Fruit fly (Drosophila melanogaster) whole organism: ENCODE measurements around the gene Npc1a.

Experiments
- CG8478 ChIP-seq: fragments of >200 bp; optimal IDR thresholded peaks from 2 replicates; lab custom pipeline; 2018; ENCODE audit warnings: inconsistent platforms
- Dll ChIP-seq: fragments of >200 bp; optimal IDR thresholded peaks from 2 replicates; lab custom pipeline; 2017
- EcR ChIP-seq, 2 experiments: fragments of >200 bp; optimal IDR thresholded peaks; 2 replicates each; lab custom pipeline; 2017; ENCODE audit warnings: missing biosample characterization in 2 of 2, missing genetic modification characterization in 2 of 2, missing genetic modification reagents in 2 of 2
- pan ChIP-seq: fragments of >200 bp; optimal IDR thresholded peaks from 2 replicates; lab custom pipeline; 2017
- psq ChIP-seq: fragments of >200 bp; optimal IDR thresholded peaks from 2 replicates; lab custom pipeline; 2017
- usp ChIP-seq: fragments of >200 bp; optimal IDR thresholded peaks from 2 replicates; lab custom pipeline; 2017; ENCODE audit warnings: missing biosample characterization, missing genetic modification characterization, mixed read lengths

Npc1a gene

DNA sequence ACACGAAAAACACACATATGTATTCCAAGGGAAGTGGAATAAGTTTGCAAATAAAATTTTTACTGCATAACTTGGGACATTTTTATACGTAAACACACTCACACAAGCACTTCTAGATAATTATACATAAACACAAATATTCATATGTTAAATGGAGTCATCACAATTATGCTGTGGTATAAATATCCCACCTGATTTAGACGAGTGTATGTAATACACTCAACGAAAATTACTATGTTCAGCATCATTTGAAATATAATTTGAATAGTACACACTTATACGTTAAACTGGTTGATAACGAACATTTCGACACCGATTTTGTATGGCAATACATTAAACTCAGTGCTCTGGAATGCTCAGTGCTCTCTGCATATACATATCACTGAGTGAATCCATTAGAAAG is 10.1 kb upstream of the Npc1a start:
- TF ChIP-seq psq (lab: Kevin White, UChicago): no peak
- no peak for TF ChIP-seq usp (GFP tag; lab: Kevin White, UChicago)
- no peak for TF ChIP-seq Dll
- TF ChIP-seq CG8478 (lab: Kevin White, UChicago): no peak
- no peak for TF ChIP-seq EcR (GFP tag; optimal IDR thresholded peaks at IDR 0.05; lab: Kevin White, UChicago)
- no peak for TF ChIP-seq pan

DNA sequence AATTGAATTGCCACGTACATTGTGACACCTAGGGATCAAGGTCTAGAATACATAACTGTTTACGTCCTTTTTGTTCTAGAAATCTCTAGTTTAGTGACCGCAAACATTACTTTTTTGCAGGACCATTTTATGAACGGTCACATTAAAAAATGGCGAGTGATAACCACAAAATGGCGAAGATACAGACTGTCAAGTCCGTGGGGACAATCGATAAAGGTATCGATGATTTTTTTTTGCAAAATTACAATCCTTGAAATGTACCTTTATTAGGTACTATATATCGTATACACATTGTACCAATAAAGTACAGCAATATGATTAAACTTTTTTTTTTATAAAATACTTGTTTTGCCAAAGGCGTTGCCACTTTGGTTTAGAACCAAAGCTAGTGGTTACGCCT is 9.4 kb upstream of the Npc1a start:
- TF ChIP-seq Dll (no peak), CG8478 (lab: Kevin White, UChicago) (no peak)

DNA sequence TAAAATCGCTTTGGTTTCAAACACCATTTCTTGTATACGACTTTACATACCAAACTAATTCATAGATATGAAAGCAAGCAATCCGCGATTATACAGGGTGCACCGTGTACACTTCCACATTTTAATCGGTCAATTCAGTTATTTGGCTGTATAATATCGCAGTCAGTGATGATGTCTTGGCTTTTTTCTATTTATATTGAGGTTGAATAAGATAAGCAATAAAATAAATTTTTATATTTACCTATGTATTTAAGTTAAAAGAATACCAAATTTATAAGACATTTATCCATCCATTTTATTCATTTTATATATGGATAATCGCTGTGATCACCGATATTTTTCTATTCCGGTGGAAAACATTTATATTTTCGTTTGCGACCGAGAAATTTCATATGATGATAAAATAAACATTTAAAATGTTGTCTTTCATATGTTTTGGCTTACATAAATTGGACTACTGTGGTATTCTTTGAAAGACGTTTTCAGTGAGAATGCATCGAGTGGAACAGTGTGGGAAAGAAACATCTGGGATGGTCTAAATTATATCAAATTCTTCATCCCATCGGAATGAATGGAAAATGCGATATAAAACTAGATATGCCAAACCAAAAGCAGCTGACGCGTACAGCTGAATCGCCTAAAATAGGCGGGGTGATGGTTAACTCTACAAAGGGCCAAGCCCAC is 5.8 kb upstream of the Npc1a start, which contains the start of gene CG5708:
CG5708 (minus strand) TSS at position 85 of the 684 bp plus-strand sequence.
- TF ChIP-seq usp (GFP tag; lab: Kevin White, UChicago) (no peak), CG8478 (lab: Kevin White, UChicago) (no peak), pan (no peak), EcR (GFP tag; optimal IDR thresholded peaks at IDR 0.05; lab: Kevin White, UChicago) (no peak), psq (lab: Kevin White, UChicago) (no peak), Dll (no peak)

DNA sequence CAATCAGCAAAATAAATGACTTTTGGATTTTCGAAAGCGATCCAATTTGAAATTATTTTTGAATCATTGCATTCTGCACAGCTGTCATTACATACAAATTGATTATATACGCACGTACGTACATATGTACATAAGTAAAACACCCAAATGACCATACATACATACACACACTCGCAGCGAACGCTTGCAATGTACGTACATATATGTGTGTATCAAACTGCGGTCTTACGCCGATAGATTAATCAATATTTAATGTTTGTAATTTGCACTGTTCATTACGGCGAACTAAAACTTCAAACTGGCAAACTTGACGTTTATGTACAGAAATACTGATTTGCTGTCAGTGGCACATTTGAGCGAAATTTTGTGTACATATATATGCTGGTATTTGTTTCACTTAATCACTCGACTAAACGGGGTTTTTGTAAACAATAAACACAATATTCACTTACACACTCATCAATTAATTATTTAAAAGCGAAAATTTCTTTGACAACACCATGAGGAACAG is 5.3 kb upstream of the Npc1a start:
- TF ChIP-seq pan: no peak

DNA sequence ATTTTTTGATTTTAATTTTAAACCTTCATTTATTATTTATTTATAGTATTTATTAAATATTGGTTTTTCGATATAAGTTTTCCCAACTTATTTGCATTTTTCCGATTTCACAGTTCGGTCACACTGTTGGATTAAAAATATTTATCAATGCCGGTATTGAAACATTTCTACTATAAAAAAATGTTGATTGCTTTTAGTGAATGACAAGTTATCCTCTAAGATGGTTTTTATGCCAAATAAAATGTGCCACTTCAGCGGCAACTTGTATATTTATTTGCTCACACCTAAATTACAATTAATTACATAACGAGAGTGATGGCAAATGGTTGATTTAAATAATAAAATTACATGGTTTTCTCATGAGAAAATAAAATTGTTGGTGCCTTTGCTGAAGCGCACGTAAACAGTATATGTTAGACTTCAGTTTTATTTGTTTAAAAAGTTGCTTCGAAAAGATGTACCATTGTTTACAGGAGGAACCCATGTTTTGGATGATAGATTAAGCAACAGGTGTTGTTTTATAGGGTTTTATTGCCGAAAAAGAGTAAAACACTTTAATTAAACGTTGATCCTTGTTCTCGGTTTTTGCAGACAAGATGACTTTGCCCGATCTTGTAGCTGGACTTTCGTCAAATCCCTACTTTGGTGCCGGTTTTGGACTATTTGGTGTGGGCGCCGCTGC is 1.7 kb upstream of the Npc1a start, which contains the start of gene Bcs1:
Bcs1 (plus strand) TSS at position 108 of the 682 bp plus-strand sequence.
- TF ChIP-seq Dll: no peak
- TF ChIP-seq CG8478 (lab: Kevin White, UChicago): no peak
- TF ChIP-seq EcR (GFP tag; optimal IDR thresholded peaks at IDR 0.05; lab: Kevin White, UChicago): no peak
- TF ChIP-seq pan: no peak
- TF ChIP-seq usp (GFP tag; lab: Kevin White, UChicago): no peak
- TF ChIP-seq psq (lab: Kevin White, UChicago): no peak

DNA sequence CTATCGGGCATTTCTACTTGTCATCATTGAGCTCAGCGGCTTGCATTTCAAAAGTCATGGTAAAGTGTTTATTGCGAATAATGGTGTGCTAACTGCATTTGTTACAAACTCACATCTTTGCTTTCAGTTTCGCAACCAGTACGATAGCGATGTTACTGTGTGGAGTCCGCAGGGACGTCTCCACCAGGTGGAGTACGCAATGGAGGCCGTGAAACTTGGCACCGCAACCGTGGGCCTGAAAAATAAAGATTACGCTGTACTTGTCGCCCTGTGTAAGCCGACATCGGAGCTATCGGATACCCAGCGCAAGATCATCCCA is 330 bp upstream of the Npc1a start:
- no peak for TF ChIP-seq psq (lab: Kevin White, UChicago)
- TF ChIP-seq CG8478 (lab: Kevin White, UChicago): no peak
- TF ChIP-seq usp (GFP tag; lab: Kevin White, UChicago): no peak
- TF ChIP-seq EcR (GFP tag; optimal IDR thresholded peaks at IDR 0.05; lab: Kevin White, UChicago): no peak
- no peak for TF ChIP-seq Dll
- no peak for TF ChIP-seq pan

DNA sequence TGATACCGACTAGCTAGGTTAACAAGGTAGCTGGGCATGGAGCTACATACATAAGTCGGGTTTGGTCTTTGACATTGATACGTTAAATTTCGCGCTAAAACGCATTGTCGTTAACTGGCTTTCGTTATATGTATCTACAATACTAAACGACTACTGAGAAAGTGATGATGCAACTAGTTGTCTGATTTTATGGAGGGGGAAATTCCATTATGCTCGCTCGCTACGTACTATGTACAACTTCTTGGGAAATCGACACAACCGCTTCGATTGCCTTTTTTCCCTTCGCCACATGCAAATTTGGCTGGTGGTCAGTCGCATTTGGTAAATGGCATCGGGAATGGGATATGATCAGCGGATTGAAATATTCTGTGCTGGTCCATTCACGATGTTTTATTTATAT is 1.0 kb downstream of the Npc1a start:
- no peak for TF ChIP-seq pan

DNA sequence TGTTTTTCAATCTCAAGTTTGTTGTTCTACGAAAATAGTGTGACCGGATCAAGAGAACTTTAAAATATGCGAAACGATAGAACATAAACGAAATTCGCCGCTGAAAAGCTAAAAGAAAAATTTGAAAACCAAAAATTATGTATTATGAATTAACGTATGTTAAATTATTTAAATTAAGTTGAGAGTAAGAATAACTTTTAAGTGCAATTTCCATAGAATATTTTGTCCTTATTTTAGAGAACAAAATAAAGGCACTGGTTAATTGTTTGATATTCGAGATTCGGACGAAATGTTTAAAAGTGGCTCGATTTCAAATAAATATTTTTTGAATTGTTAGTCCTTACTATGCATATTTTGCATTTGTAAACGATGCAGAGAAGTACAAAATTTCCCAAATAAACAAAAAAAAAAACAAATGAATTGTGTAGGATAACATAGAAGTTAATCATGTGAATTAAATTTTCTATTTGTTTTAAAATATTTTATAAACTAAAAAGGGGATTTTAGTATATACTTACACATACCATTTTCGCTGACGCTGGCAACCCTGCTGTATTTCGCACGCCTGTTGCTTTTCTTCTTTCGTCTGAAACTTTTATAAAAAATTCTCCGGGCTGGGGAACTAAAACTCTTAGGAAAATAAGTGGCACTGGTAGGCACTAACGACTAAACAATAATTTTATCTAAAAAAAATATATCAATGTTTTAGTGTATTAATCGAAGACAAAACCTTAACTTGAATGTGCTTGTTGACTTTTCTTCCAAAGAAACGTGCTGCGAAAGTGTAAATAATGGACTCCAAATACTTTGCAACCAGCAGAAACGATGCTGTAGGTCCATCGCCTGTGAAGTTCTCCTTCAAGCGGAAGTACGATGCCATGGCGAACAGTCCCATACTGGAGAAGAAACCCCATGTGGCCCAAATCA is 10.1 kb downstream of the Npc1a start, which contains the start of the genes CG5727 and ath:
CG5727 (minus strand) TSS at position 51 of the 927 bp plus-strand sequence.
ath (plus strand) TSS at position 513 of the 927 bp plus-strand sequence.
- no peak for TF ChIP-seq usp (GFP tag; lab: Kevin White, UChicago)
- no peak for TF ChIP-seq pan
- TF ChIP-seq EcR (GFP tag; optimal IDR thresholded peaks at IDR 0.05; lab: Kevin White, UChicago): no peak
- no peak for TF ChIP-seq CG8478 (lab: Kevin White, UChicago)
- TF ChIP-seq Dll: no peak
- TF ChIP-seq psq (lab: Kevin White, UChicago): no peak

DNA sequence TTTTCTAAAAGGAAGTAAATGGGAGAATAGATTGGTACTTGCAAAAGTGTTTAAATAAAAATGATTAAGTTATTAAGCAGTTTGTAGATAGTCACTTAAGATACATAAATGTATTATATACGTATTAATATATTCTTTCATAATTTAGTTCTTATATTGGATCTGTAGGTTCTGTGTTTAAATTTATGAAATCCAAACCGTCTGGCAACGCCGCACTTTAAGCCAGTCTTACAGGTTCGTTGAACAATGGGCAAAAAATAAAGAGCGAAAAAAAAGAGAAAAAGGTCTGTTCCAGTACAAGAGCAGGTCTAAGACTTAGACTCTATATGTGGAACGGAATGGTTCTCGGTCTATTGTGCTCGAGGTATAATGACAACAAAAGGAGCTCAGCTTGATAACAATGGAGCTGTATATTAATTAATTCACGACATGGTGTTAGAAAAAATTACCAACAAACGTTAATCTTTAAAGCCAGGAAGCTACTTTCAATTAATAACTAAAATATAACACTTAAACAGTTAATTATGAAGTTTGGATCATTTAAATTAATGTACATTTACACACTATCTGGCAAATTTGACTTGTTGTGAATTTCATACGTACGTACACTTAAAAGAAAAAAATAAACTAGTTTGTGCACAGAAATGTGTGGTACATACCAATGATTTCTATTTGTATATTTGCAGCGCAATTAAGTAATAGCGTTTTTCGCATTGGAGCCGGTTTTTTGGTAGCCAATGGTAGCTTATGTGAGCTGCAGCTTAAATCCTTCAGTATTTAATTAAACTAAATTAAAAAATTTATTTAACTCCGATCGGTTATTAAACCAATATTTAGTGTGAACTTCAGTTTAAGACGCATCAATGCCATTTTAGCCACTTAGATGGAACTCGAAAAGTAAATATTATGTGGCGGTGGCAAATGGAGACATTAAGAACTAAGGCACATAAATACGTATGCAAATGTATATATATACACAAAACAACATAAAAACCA is 11.9 kb downstream of the Npc1a start, which contains the start of gene CG5731:
CG5731 (minus strand) TSS at position 946 of the 996 bp plus-strand sequence.
- TF ChIP-seq psq (lab: Kevin White, UChicago) (no peak), EcR (GFP tag; optimal IDR thresholded peaks at IDR 0.05; lab: Kevin White, UChicago) (no peak), Dll (no peak), usp (GFP tag; lab: Kevin White, UChicago) (no peak), pan (no peak), CG8478 (lab: Kevin White, UChicago) (no peak)

DNA sequence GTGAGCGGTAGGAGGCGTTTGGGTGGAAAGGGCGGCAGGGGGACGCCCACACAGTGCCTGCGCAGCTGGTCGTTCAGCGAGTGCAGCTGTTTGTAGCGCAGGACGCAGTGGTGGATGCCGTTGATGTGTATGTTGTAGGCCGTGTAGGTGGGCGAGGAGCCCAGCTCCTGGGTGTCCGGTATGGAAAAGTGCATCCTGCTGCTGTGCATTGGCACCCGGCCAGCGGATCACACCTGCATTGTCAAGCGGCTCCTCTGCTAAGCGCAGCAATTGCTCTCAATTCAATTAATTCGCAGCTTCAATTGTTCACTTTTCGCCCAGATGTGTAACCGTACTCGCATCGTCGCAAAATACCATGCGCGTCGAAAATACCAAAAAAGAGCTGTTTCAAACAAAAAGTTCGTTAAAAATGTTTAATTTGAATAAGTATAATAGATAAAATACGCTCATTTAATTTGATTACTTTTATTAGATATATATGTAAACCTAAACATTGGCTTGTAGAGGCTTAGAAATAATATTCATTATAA is 14.3 kb downstream of the Npc1a start, which contains the start of gene Snx17:
Snx17 (minus strand) TSS at position 329 of the 530 bp plus-strand sequence.
- TF ChIP-seq EcR (GFP tag; optimal IDR thresholded peaks at IDR 0.05; lab: Kevin White, UChicago): no peak
- no peak for TF ChIP-seq pan
- TF ChIP-seq usp (GFP tag; lab: Kevin White, UChicago): no peak
- no peak for TF ChIP-seq Dll
- no peak for TF ChIP-seq psq (lab: Kevin White, UChicago)
- TF ChIP-seq CG8478 (lab: Kevin White, UChicago): no peak

DNA sequence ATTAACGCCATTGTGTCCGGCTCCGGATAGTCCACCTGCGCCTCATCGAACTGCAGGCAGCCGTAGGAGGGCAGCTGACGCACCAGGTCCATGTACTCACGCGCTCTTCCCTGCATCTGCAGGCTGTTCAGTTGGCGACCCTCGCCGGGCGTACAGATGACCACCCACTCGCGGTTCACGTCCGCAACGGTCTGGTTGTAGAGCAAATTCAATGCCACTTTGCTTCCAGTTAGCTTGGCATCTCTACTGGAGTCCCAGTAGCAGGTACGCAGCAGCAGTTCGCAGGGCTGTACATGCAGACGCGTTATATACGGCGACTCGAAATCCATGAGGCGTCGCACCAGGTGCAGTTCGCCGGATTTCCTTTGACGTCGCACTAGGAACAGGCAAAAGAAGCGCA is 15.1 kb downstream of the Npc1a start:
- TF ChIP-seq usp (GFP tag; lab: Kevin White, UChicago) (no peak), CG8478 (lab: Kevin White, UChicago) (no peak), psq (lab: Kevin White, UChicago) (no peak), pan (no peak), EcR (GFP tag; optimal IDR thresholded peaks at IDR 0.05; lab: Kevin White, UChicago) (no peak), Dll (no peak)
